Worm (Caenorhabditis elegans) whole organism, L3 larva: ENCODE data around the gene C17H12.6.

Source experiments
- R02D3.7 ChIP-seq: fragments of 150-350 bp; optimal IDR thresholded peaks from 2 replicates; lab custom pipeline; 2014; ENCODE audit warnings: missing biosample characterization, missing genetic modification characterization
- ZK546.5 ChIP-seq: sonication (generic microtip); optimal IDR thresholded peaks from 2 replicates; lab custom pipeline; 2017; ENCODE audit warnings: missing biosample characterization, missing genetic modification characterization
- aly-2 ChIP-seq: fragments of 150-350 bp; optimal IDR thresholded peaks from 2 replicates; lab custom pipeline; 2014; ENCODE audit warnings: missing biosample characterization, missing genetic modification characterization
- ama-1 ChIP-seq: fragments of 150-350 bp; optimal IDR thresholded peaks from 2 replicates; lab custom pipeline; 2018
- ceh-16 ChIP-seq: sonication (generic microtip); optimal IDR thresholded peaks from 2 replicates; lab custom pipeline; 2017; ENCODE audit warnings: missing biosample characterization, missing genetic modification characterization
- ceh-28 ChIP-seq: fragments of 150-350 bp; optimal IDR thresholded peaks from 2 replicates; lab custom pipeline; 2014; ENCODE audit warnings: missing biosample characterization, missing genetic modification reagents, missing genetic modification characterization
- ceh-82 ChIP-seq: fragments of 150-350 bp; optimal IDR thresholded peaks from 2 replicates; lab custom pipeline; 2014; ENCODE audit warnings: missing biosample characterization, missing genetic modification characterization
- ceh-9 ChIP-seq: sonication (generic microtip); optimal IDR thresholded peaks from 2 replicates; lab custom pipeline; 2018; ENCODE audit warnings: missing biosample characterization, missing genetic modification characterization
- egl-27 ChIP-seq: sonication (generic microtip); optimal IDR thresholded peaks from 4 replicates; lab custom pipeline; 2017; ENCODE audit warnings: missing biosample characterization, missing genetic modification reagents, missing genetic modification characterization
- egl-5 ChIP-seq: fragments of 150-350 bp; optimal IDR thresholded peaks from 2 replicates; lab custom pipeline; 2017; ENCODE audit warnings: missing biosample characterization, missing genetic modification reagents, missing genetic modification characterization, inconsistent platforms
- elt-1 ChIP-seq: fragments of 150-350 bp; optimal IDR thresholded peaks from 2 replicates; lab custom pipeline; 2014; ENCODE audit warnings: missing biosample characterization, missing genetic modification characterization
- elt-2 ChIP-seq: sonication (generic microtip); optimal IDR thresholded peaks from 2 replicates; lab custom pipeline; 2016; ENCODE audit warnings: missing genetic modification reagents, mild to moderate bottlenecking, missing genetic modification characterization, missing compliant biosample characterization
- elt-3 ChIP-seq, 3 experiments: fragments of 150-350 bp in 1 of 3; sonication (generic microtip) in 2 of 3; optimal IDR thresholded peaks; 2 replicates in 2 of 3; 4 replicates in 1 of 3; lab custom pipeline; 2014 to 2017; ENCODE audit warnings: missing biosample characterization in 3 of 3, missing genetic modification characterization in 3 of 3
- eor-1 ChIP-seq, 2 experiments: fragments of 150-350 bp; optimal IDR thresholded peaks; 2 replicates each; lab custom pipeline; 2014 to 2018; ENCODE audit warnings: missing biosample characterization in 2 of 2, missing genetic modification characterization in 2 of 2
- fkh-10 ChIP-seq: sonication (generic microtip); optimal IDR thresholded peaks from 2 replicates; lab custom pipeline; 2017; ENCODE audit warnings: missing biosample characterization, missing genetic modification reagents, missing genetic modification characterization
- fkh-2 ChIP-seq: fragments of 150-350 bp; optimal IDR thresholded peaks from 2 replicates; lab custom pipeline; 2014; ENCODE audit warnings: missing biosample characterization, missing genetic modification reagents, missing genetic modification characterization
- fos-1 ChIP-seq: fragments of 150-350 bp; optimal IDR thresholded peaks from 2 replicates; lab custom pipeline; 2014; ENCODE audit warnings: missing biosample characterization, missing genetic modification characterization
- hmg-11 ChIP-seq: sonication (generic microtip); optimal IDR thresholded peaks from 2 replicates; lab custom pipeline; 2016; ENCODE audit warnings: missing genetic modification characterization, missing compliant biosample characterization
- jun-1 ChIP-seq: fragments of 150-350 bp; optimal IDR thresholded peaks from 2 replicates; lab custom pipeline; 2014; ENCODE audit warnings: missing biosample characterization, missing genetic modification reagents, missing genetic modification characterization
- lin-15B ChIP-seq: fragments of 150-350 bp; optimal IDR thresholded peaks from 2 replicates; lab custom pipeline; 2014; ENCODE audit warnings: missing biosample characterization, missing genetic modification characterization
- lsy-12 ChIP-seq: sonication (generic microtip); optimal IDR thresholded peaks from 2 replicates; lab custom pipeline; 2016; ENCODE audit warnings: mild to moderate bottlenecking, missing genetic modification characterization, missing compliant biosample characterization
- mdl-1 ChIP-seq: fragments of 150-350 bp; optimal IDR thresholded peaks from 2 replicates; lab custom pipeline; 2014; ENCODE audit warnings: missing biosample characterization, missing genetic modification characterization
- mml-1 ChIP-seq: fragments of 150-350 bp; sonication (generic microtip); optimal IDR thresholded peaks from 3 replicates; lab custom pipeline; 2014; ENCODE audit warnings: missing biosample characterization, missing genetic modification characterization
- nfya-1 ChIP-seq: sonication (generic microtip); optimal IDR thresholded peaks from 2 replicates; lab custom pipeline; 2017; ENCODE audit warnings: missing genetic modification characterization, mild to moderate bottlenecking, missing compliant biosample characterization, antibody characterized with exemption, moderate library complexity; ENCODE audit not compliant: insufficient read depth
- nhr-11 ChIP-seq: fragments of 150-350 bp; optimal IDR thresholded peaks from 2 replicates; lab custom pipeline; 2014; ENCODE audit warnings: missing biosample characterization, missing genetic modification characterization
- nhr-12 ChIP-seq: fragments of 150-350 bp; optimal IDR thresholded peaks from 2 replicates; lab custom pipeline; 2014; ENCODE audit warnings: missing biosample characterization, missing genetic modification characterization
- nhr-23 ChIP-seq: fragments of 150-350 bp; optimal IDR thresholded peaks from 2 replicates; lab custom pipeline; 2014; ENCODE audit warnings: missing biosample characterization, missing genetic modification reagents, missing genetic modification characterization
- nhr-237 ChIP-seq: fragments of 150-350 bp; optimal IDR thresholded peaks from 2 replicates; lab custom pipeline; 2014; ENCODE audit warnings: missing biosample characterization, missing genetic modification characterization
- nhr-25 ChIP-seq: sonication (generic microtip); optimal IDR thresholded peaks from 2 replicates; lab custom pipeline; 2017; ENCODE audit warnings: missing biosample characterization, missing genetic modification characterization
- nhr-43 ChIP-seq: sonication (generic microtip); optimal IDR thresholded peaks from 2 replicates; lab custom pipeline; 2016; ENCODE audit warnings: mild to moderate bottlenecking, missing genetic modification characterization, missing compliant biosample characterization; ENCODE audit not compliant: poor library complexity, severe bottlenecking
- nhr-67 ChIP-seq: fragments of 150-350 bp; optimal IDR thresholded peaks from 2 replicates; lab custom pipeline; 2014; ENCODE audit warnings: missing biosample characterization, missing genetic modification characterization
- nhr-76 ChIP-seq: fragments of 150-350 bp; sonication (generic microtip); optimal IDR thresholded peaks from 5 replicates; lab custom pipeline; 2014; ENCODE audit warnings: missing biosample characterization, missing genetic modification characterization
- nhr-77 ChIP-seq: fragments of 150-350 bp; optimal IDR thresholded peaks from 2 replicates; lab custom pipeline; 2014; ENCODE audit warnings: missing biosample characterization, missing genetic modification characterization
- pha-4 ChIP-seq: fragments of 150-350 bp; optimal IDR thresholded peaks from 2 replicates; lab custom pipeline; 2014; ENCODE audit warnings: missing biosample characterization, missing genetic modification reagents, missing genetic modification characterization
- pqm-1 ChIP-seq: fragments of 150-350 bp; optimal IDR thresholded peaks from 2 replicates; lab custom pipeline; 2017; ENCODE audit warnings: missing biosample characterization, missing genetic modification characterization, inconsistent platforms
- sea-2 ChIP-seq: fragments of 150-350 bp; sonication (generic microtip); optimal IDR thresholded peaks from 4 replicates; lab custom pipeline; 2014; ENCODE audit warnings: missing biosample characterization, missing genetic modification reagents, missing genetic modification characterization
- skn-1 ChIP-seq: fragments of 150-350 bp; optimal IDR thresholded peaks from 2 replicates; lab custom pipeline; 2014; ENCODE audit warnings: missing biosample characterization, missing genetic modification characterization
- snpc-4 ChIP-seq: fragments of 150-350 bp; optimal IDR thresholded peaks from 2 replicates; lab custom pipeline; 2014; ENCODE audit warnings: missing biosample characterization, missing genetic modification characterization
- tbx-2 ChIP-seq: sonication (generic microtip); optimal IDR thresholded peaks from 2 replicates; lab custom pipeline; 2016; ENCODE audit warnings: mild to moderate bottlenecking, missing genetic modification characterization, missing compliant biosample characterization
- unc-62 ChIP-seq: fragments of 150-350 bp; sonication (generic microtip); optimal IDR thresholded peaks from 4 replicates; lab custom pipeline; 2014; ENCODE audit warnings: missing biosample characterization, missing genetic modification reagents, missing genetic modification characterization
- zag-1 ChIP-seq: fragments of 150-350 bp; optimal IDR thresholded peaks from 2 replicates; lab custom pipeline; 2014; ENCODE audit warnings: missing biosample characterization, missing genetic modification characterization
- ztf-11 ChIP-seq: fragments of 150-350 bp; optimal IDR thresholded peaks from 2 replicates; lab custom pipeline; 2014; ENCODE audit warnings: missing biosample characterization, missing genetic modification characterization
- ztf-4 ChIP-seq: fragments of 150-350 bp; optimal IDR thresholded peaks from 2 replicates; lab custom pipeline; 2014; ENCODE audit warnings: missing biosample characterization, missing genetic modification characterization

Gene C17H12.6

DNA sequence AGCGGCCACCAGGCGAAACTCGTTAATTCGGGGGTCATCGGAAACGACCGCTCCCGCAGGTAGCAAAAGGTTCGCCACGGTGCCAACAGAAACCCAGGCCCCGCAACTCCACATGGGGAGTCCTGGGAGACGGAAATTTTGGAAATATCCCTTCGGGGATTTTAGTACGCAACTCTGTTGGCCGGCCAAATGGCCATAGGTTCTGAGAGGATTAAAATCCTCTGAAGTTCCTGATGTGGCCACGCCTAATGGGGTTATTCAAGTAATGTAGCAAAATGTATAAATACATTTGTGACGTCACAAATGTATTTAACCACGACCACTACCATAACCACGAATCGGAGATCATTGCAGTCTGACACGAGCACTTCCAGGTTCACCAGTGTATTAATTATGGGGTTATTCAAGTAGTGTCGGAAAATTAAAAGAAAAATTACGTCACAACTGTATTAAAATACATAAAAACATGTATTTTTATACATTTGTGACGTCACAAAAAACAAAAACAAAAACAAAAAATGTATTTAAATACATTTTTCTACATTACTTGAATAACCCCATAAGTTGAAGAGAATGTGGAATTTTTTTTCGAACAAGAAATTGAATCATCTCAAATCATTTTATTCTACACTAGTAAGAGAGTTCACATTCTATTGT, 28.9 kb downstream of the C17H12.6 start:
- TF ChIP-seq pqm-1, result no peak
- no peak for TF ChIP-seq tbx-2
- TF ChIP-seq nhr-12, result no peak
- TF ChIP-seq nhr-67 (tag; lab: Kevin White, UChicago), result no peak
- TF ChIP-seq zag-1 (tag; lab: Kevin White, UChicago), result no peak
- TF ChIP-seq nhr-43 (tag; lab: Kevin White, UChicago), result no peak
- TF ChIP-seq pha-4 (tag; lab: Kevin White, UChicago), result no peak

DNA sequence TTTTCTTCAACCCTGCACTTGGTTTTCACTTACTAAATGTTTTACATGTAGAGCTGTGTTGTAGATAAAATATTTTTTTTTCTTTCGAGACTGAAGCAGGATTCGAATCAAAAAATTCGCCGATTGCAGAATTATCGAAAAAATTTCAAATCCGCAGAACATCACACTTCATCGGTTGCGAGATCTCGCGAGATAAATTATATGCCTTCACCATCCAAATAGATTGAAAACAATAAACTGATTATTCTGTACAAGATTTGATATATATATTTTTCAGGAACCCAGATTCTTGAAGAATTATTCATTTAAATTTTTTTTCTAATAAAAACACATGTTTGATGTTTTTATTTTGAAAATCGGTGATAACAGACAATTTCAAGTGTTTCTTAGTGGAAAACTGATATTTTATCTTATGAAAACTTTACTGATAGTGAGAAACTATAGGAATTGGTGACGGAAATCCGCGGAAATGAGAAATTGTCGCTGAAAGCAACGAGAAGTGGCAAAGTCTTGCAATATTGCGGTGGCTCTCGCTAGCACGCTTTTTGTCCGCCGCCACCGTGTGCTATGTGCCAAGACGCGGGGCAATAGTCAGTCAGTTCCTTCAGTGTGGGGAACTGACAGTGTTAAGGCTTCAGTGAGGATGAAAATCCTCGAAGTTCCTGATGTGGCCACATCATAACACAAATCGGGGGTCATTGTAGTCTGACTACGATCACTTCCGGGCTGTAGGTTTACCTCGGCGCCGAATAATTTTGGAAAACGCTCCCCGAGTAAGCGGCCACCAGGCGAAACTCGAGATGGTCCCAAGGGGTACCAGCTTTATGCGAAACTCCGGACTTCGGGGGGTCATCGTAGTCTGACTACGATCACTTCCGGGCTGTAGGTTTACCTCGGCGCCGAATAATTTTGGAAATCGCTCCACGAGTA, 29.7 kb downstream of the C17H12.6 start:
- TF ChIP-seq nfya-1, result no peak
- TF ChIP-seq fkh-2 (tag; lab: Kevin White, UChicago), result no peak
- TF ChIP-seq nhr-43 (tag; lab: Kevin White, UChicago), result peak; percentile 31
- peak; percentile 8 for TF ChIP-seq nhr-77 (tag; lab: Kevin White, UChicago)
- peak; percentile 33 for TF ChIP-seq snpc-4 (tag; lab: Kevin White, UChicago)
- peak; percentile 15 for TF ChIP-seq elt-2
- peak; percentile 16 for TF ChIP-seq jun-1 (tag; lab: Kevin White, UChicago)
- TF ChIP-seq eor-1 (tag; optimal IDR thresholded peaks at IDR 0.05; lab: Kevin White, UChicago), result no peak
- TF ChIP-seq ztf-11 (tag; lab: Kevin White, UChicago), result no peak
- TF ChIP-seq, all 47 proteins: peak for 5

DNA sequence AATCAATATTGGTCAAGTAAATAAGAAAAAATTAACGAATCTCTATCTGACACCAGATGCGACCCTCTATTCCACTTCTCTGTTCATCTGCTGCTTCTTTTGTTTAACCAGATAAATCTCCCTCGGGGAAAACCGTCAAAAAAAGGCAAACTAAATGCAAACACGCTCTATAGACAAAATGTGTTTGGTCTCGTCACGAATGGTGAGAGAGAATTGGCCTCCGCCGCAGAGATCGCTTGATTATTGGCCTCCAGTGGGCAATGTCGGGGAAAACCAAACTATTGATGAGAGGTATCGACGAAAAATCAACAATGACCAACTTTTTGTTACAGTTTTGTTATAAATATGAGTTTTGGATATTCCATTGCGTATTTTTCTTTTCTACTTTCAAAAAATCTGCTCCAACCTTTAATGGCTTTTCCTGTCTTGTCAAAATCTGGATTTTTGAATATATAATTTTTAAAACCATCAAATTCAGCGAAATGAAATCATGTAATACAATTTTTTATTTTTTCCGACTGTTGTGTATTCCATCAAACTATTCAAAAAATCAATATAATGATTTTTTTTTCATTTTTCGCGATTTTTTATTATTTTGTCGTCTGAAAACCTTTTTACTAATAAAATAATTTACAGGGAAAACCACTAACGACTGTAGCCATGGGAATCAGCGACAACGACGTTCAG, 31.7 kb downstream of the C17H12.6 start, which contains the start of the genes C17H12.2 and vha-8:
TSS of gene C17H12.2 (minus strand) at position 51 of the 687 bp plus-strand sequence.
TSS of gene vha-8 (plus strand) at position 637 of the 687 bp plus-strand sequence.
- TF ChIP-seq ceh-28 (tag; lab: Kevin White, UChicago) (peak; percentile 88), ceh-9 (tag; lab: Kevin White, UChicago) (no peak), nhr-237 (tag; lab: Kevin White, UChicago) (no peak), hmg-11 (tag; lab: Kevin White, UChicago) (peak; percentile 89), mdl-1 (tag; lab: Kevin White, UChicago) (no peak), nhr-76 (tag; lab: Kevin White, UChicago) (peak; percentile 58), R02D3.7 (tag; lab: Kevin White, UChicago) (peak; percentile 70), nhr-12 (no peak), unc-62 (GFP tag; lab: Kevin White, UChicago) (peak; percentile 76), ceh-16 (tag; lab: Kevin White, UChicago) (peak; percentile 40), ZK546.5 (tag; lab: Kevin White, UChicago) (no peak), jun-1 (tag; lab: Kevin White, UChicago) (peak; percentile 75), fos-1 (tag; lab: Kevin White, UChicago) (peak; percentile 5), nhr-43 (tag; lab: Kevin White, UChicago) (peak; percentile 66), eor-1 (tag; optimal IDR thresholded peaks at IDR 0.05; lab: Kevin White, UChicago) (no peak), aly-2 (tag; lab: Kevin White, UChicago) (no peak), fkh-10 (GFP tag; lab: Kevin White, UChicago) (peak; percentile 40), pqm-1 (peak; percentile 77), elt-2 (peak; percentile 74), egl-27 (tag; lab: Kevin White, UChicago) (peak; percentile 60), fkh-2 (tag; lab: Kevin White, UChicago) (no peak), lsy-12 (tag; lab: Kevin White, UChicago) (peak; percentile 83), pha-4 (tag; lab: Kevin White, UChicago) (peak; percentile 99), lin-15B (tag; lab: Kevin White, UChicago) (peak; percentile 100), elt-3 (tag; optimal IDR thresholded peaks at IDR 0.05; lab: Kevin White, UChicago) (peak in 2 of 3 experiments; percentile 41 to 59), ama-1 (peak; percentile 36), tbx-2 (peak; percentile 70), sea-2 (peak; percentile 41), ztf-11 (tag; lab: Kevin White, UChicago) (no peak), egl-5 (tag; lab: Kevin White, UChicago) (peak; percentile 98), nfya-1 (peak; percentile 97), mml-1 (no peak), ceh-82 (tag; lab: Kevin White, UChicago) (peak; percentile 31), elt-1 (peak; percentile 66), skn-1 (tag; lab: Kevin White, UChicago) (peak; percentile 82), nhr-23 (tag; lab: Kevin White, UChicago) (peak; percentile 97), ztf-4 (tag; lab: Kevin White, UChicago) (no peak), nhr-11 (peak; percentile 58), nhr-77 (tag; lab: Kevin White, UChicago) (peak; percentile 90), nhr-25 (tag; lab: Kevin White, UChicago) (peak; percentile 98)
